Worm (Caenorhabditis elegans) whole organism, early embryonic: ENCODE data around the gene C54E10.11.

ENCODE experiments used
- F13C5.2 ChIP-seq: sonication (generic microtip); optimal IDR thresholded peaks from 2 replicates; lab custom pipeline; 2017; ENCODE audit warnings: mild to moderate bottlenecking, missing genetic modification characterization, inconsistent platforms, missing compliant biosample characterization
- aly-1 ChIP-seq: sonication (generic microtip); optimal IDR thresholded peaks from 2 replicates; lab custom pipeline; 2016; ENCODE audit warnings: missing genetic modification characterization, missing compliant biosample characterization
- ama-1 ChIP-seq: fragments of 150-350 bp; optimal IDR thresholded peaks from 2 replicates; lab custom pipeline; 2014
- ceh-36 ChIP-seq: sonication (generic microtip); optimal IDR thresholded peaks from 2 replicates; lab custom pipeline; 2016; ENCODE audit warnings: missing genetic modification characterization, inconsistent platforms, missing compliant biosample characterization
- hmbx-1 ChIP-seq: sonication (generic microtip); optimal IDR thresholded peaks from 2 replicates; lab custom pipeline; 2016; ENCODE audit warnings: mild to moderate bottlenecking, missing genetic modification characterization, missing compliant biosample characterization
- hmg-4 ChIP-seq: fragments of 200-800 bp; sonication (Bioruptor generic); optimal IDR thresholded peaks from 2 replicates; lab custom pipeline; 2018; ENCODE audit warnings: mild to moderate bottlenecking, missing genetic modification characterization, missing compliant biosample characterization
- hnd-1 ChIP-seq: sonication (generic microtip); optimal IDR thresholded peaks from 2 replicates; lab custom pipeline; 2016; ENCODE audit warnings: missing genetic modification characterization, missing compliant biosample characterization
- pes-1 ChIP-seq: fragments of 200-800 bp; sonication (Bioruptor generic); IDR thresholded peaks from 2 replicates; pipeline ENCODE4 v1.3.6; 2022; ENCODE audit warnings: missing genetic modification reagents, missing genetic modification characterization, missing compliant biosample characterization
- sea-1 ChIP-seq: fragments of 200-800 bp; sonication (Bioruptor generic); conservative IDR thresholded peaks from 2 replicates; pipeline ENCODE4 v1.3.6; 2022; ENCODE audit warnings: missing genetic modification characterization, missing compliant biosample characterization
- tbx-11 ChIP-seq: fragments of 200-800 bp; sonication (Bioruptor generic); IDR thresholded peaks from 2 replicates; pipeline ENCODE4 v1.3.6; 2022; ENCODE audit warnings: missing genetic modification characterization, missing compliant biosample characterization
- tbx-37 ChIP-seq: fragments of 200-800 bp; sonication (Bioruptor generic); conservative IDR thresholded peaks from 2 replicates; pipeline ENCODE4 v1.3.6; 2022; ENCODE audit warnings: missing genetic modification reagents, missing genetic modification characterization, missing compliant biosample characterization

DNA sequence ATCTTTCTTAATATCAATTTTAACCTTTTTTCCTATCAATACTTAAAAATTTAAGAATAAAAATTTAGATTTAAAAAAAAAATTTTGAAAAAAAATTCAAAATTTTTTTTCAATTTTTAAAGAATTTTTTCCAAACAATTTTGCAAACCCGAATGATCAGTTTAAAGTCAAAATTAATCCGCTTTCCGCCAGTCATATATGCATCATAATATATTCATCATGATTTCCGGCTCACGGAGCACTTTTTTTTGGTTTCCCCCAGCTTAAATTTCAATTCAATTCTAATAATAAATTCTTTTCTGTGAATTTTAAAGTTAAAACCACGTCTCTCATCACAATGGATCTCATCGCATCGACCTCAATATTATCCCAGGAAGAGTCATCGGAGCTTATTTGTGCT is 44.5 kb upstream of the C54E10.11 start, which contains the start of gene nhr-230:
- TF ChIP-seq hnd-1 (tag; lab: Kevin White, UChicago) (no peak), ama-1 (lab: Kevin White, UChicago) (no peak), sea-1 (GFP tag; lab: Robert Waterston, UW) (no peak), F13C5.2 (tag; lab: Kevin White, UChicago) (no peak), tbx-37 (GFP tag; lab: Robert Waterston, UW) (no peak), hmbx-1 (tag; lab: Kevin White, UChicago) (no peak), aly-1 (no peak), ceh-36 (tag; lab: Kevin White, UChicago) (no peak), tbx-11 (no peak), hmg-4 (no peak), pes-1 (GFP tag; lab: Robert Waterston, UW) (no peak)
